Worm (Caenorhabditis elegans) whole organism, mixed stage, embryonic: Measurements from ENCODE around the gene wdfy-3.
"Not testable (repeated sequence)": the region's sequence is repeated elsewhere in the genome, so short reads cannot be mapped to it uniquely, and the experiment has no call there.

Experiments used
- M03D4.4 ChIP-seq: sonication (generic microtip); optimal IDR thresholded peaks from 2 replicates; lab custom pipeline; 2017; ENCODE audit warnings: mild to moderate bottlenecking, missing genetic modification characterization, missing compliant biosample characterization
- bed-3 ChIP-seq: fragments of 200-800 bp; sonication (Bioruptor generic); optimal IDR thresholded peaks from 3 replicates; lab custom pipeline; 2018; ENCODE audit warnings: mild to moderate bottlenecking, missing genetic modification characterization, moderate library complexity, missing compliant biosample characterization
- blmp-1 ChIP-seq: fragments of 150-350 bp; optimal IDR thresholded peaks from 2 replicates; lab custom pipeline; 2014; ENCODE audit warnings: missing biosample characterization, missing genetic modification characterization
- ceh-39 ChIP-seq: fragments of 150-350 bp; optimal IDR thresholded peaks from 2 replicates; lab custom pipeline; 2014; ENCODE audit warnings: missing biosample characterization, missing genetic modification characterization
- ceh-43 ChIP-seq: fragments of 200-800 bp; sonication (Bioruptor generic); optimal IDR thresholded peaks from 2 replicates; lab custom pipeline; 2018; ENCODE audit warnings: mild to moderate bottlenecking, missing genetic modification characterization, moderate library complexity, missing compliant biosample characterization
- ceh-83 ChIP-seq: fragments of 200-800 bp; sonication (Bioruptor generic); optimal IDR thresholded peaks from 2 replicates; lab custom pipeline; 2018; ENCODE audit warnings: mild to moderate bottlenecking, missing genetic modification characterization, missing compliant biosample characterization
- ces-1 ChIP-seq: fragments of 150-350 bp; optimal IDR thresholded peaks from 2 replicates; lab custom pipeline; 2014; ENCODE audit warnings: missing biosample characterization, missing genetic modification reagents, missing genetic modification characterization
- cnd-1 ChIP-seq: fragments of 200-800 bp; sonication (Bioruptor generic); optimal IDR thresholded peaks from 2 replicates; lab custom pipeline; 2018; ENCODE audit warnings: mild to moderate bottlenecking, missing genetic modification characterization, missing compliant biosample characterization
- drap-1 ChIP-seq: fragments of 200-800 bp; sonication (Bioruptor generic); optimal IDR thresholded peaks from 3 replicates; lab custom pipeline; 2018; ENCODE audit warnings: mild to moderate bottlenecking, missing genetic modification characterization, missing compliant biosample characterization
- elt-1 ChIP-seq: sonication (generic microtip); optimal IDR thresholded peaks from 2 replicates; lab custom pipeline; 2017; ENCODE audit warnings: missing genetic modification characterization, mild to moderate bottlenecking, missing compliant biosample characterization, antibody characterized with exemption, moderate library complexity, borderline replicate concordance; ENCODE audit not compliant: insufficient read depth
- elt-3 ChIP-seq: fragments of 150-350 bp; optimal IDR thresholded peaks from 2 replicates; lab custom pipeline; 2014; ENCODE audit warnings: missing biosample characterization, missing genetic modification characterization
- flh-1 ChIP-seq: fragments of 200-800 bp; sonication (Bioruptor generic); optimal IDR thresholded peaks from 2 replicates; lab custom pipeline; 2018; ENCODE audit warnings: mild to moderate bottlenecking, missing genetic modification characterization, moderate library complexity, missing compliant biosample characterization
- ham-2 ChIP-seq: fragments of 200-800 bp; sonication (Bioruptor generic); optimal IDR thresholded peaks from 2 replicates; lab custom pipeline; 2018; ENCODE audit warnings: mild to moderate bottlenecking, missing genetic modification characterization, missing compliant biosample characterization
- hlh-1 ChIP-seq: fragments of 150-350 bp; optimal IDR thresholded peaks from 2 replicates; lab custom pipeline; 2014; ENCODE audit warnings: missing biosample characterization, missing genetic modification reagents, missing genetic modification characterization
- lin-13 ChIP-seq: fragments of 150-350 bp; optimal IDR thresholded peaks from 2 replicates; lab custom pipeline; 2014; ENCODE audit warnings: missing biosample characterization, missing genetic modification characterization
- lin-32 ChIP-seq: fragments of 200-800 bp; sonication (Bioruptor generic); optimal IDR thresholded peaks from 2 replicates; lab custom pipeline; 2018; ENCODE audit warnings: mild to moderate bottlenecking, missing genetic modification characterization, missing compliant biosample characterization
- mab-5 ChIP-seq: fragments of 150-350 bp; optimal IDR thresholded peaks from 2 replicates; lab custom pipeline; 2014; ENCODE audit warnings: missing biosample characterization, missing genetic modification characterization
- mep-1 ChIP-seq: fragments of 150-350 bp; optimal IDR thresholded peaks from 2 replicates; lab custom pipeline; 2017; ENCODE audit warnings: missing biosample characterization, missing genetic modification reagents, missing genetic modification characterization, inconsistent platforms
- mls-2 ChIP-seq: sonication (generic microtip); optimal IDR thresholded peaks from 2 replicates; lab custom pipeline; 2016; ENCODE audit warnings: mild to moderate bottlenecking, missing genetic modification characterization, moderate library complexity, missing compliant biosample characterization
- nhr-2 ChIP-seq: fragments of 150-350 bp; optimal IDR thresholded peaks from 2 replicates; lab custom pipeline; 2014; ENCODE audit warnings: missing biosample characterization, missing genetic modification characterization
- nhr-28 ChIP-seq: fragments of 150-350 bp; optimal IDR thresholded peaks from 2 replicates; lab custom pipeline; 2014; ENCODE audit warnings: missing biosample characterization, missing genetic modification characterization
- nhr-76 ChIP-seq: sonication (generic microtip); optimal IDR thresholded peaks from 2 replicates; lab custom pipeline; 2017; ENCODE audit warnings: missing biosample characterization, missing genetic modification characterization
- pha-4 ChIP-seq: fragments of 150-350 bp; optimal IDR thresholded peaks from 2 replicates; lab custom pipeline; 2018; ENCODE audit warnings: missing biosample characterization, missing genetic modification reagents, missing genetic modification characterization
- sem-2 ChIP-seq: fragments of 200-800 bp; sonication (Bioruptor generic); optimal IDR thresholded peaks from 2 replicates; lab custom pipeline; 2018; ENCODE audit warnings: mild to moderate bottlenecking, missing genetic modification characterization, missing compliant biosample characterization
- snpc-4 ChIP-seq: fragments of 150-350 bp; optimal IDR thresholded peaks from 2 replicates; lab custom pipeline; 2014; ENCODE audit warnings: missing biosample characterization, missing genetic modification characterization
- sptf-1 ChIP-seq: sonication (generic microtip); optimal IDR thresholded peaks from 2 replicates; lab custom pipeline; 2017; ENCODE audit warnings: mild to moderate bottlenecking, missing genetic modification characterization, moderate library complexity, missing compliant biosample characterization
- tbx-8 ChIP-seq: fragments of 200-800 bp; sonication (Bioruptor generic); optimal IDR thresholded peaks from 2 replicates; lab custom pipeline; 2018; ENCODE audit warnings: mild to moderate bottlenecking, missing genetic modification characterization, moderate library complexity, missing compliant biosample characterization
- unc-120 ChIP-seq: sonication (generic microtip); optimal IDR thresholded peaks from 2 replicates; lab custom pipeline; 2017; ENCODE audit warnings: missing genetic modification characterization, missing compliant biosample characterization; ENCODE audit not compliant: poor library complexity, severe bottlenecking
- unc-39 ChIP-seq: fragments of 150-350 bp; optimal IDR thresholded peaks from 2 replicates; lab custom pipeline; 2014; ENCODE audit warnings: missing biosample characterization, missing genetic modification characterization
- unc-62 ChIP-seq: fragments of 150-350 bp; optimal IDR thresholded peaks from 2 replicates; lab custom pipeline; 2014; ENCODE audit warnings: missing biosample characterization, missing genetic modification reagents, missing genetic modification characterization
- zip-8 ChIP-seq: fragments of 150-350 bp; optimal IDR thresholded peaks from 2 replicates; lab custom pipeline; 2014; ENCODE audit warnings: missing biosample characterization, missing genetic modification characterization

The wdfy-3 gene

DNA sequence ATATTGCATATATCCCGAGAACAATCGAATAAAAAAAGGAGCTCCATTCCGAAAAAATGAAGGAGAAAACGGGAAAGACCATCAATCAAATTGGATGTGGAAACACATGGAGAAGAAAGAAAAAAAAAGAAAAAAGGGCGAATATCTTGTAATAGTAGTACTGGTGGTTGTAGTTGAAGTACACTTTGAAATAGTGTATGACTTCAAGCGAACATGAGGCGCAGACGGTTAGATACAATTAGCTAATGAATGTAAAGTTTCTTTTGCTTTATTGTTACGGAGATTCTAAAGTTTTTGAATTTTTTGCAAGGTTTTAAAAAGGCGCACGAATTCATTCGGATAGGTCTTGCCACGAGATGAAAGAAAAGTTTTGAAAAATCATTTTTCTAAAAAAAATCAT, 20.8 kb upstream of the wdfy-3 start:
- TF ChIP-seq ces-1 (GFP tag; lab: Kevin White, UChicago) (peak; percentile 64), ceh-43 (GFP tag; lab: Kevin White, UChicago) (no peak)

ce11 chrIV:12633825-12634224, 19.4 kb upstream of the wdfy-3 start:
- TF ChIP-seq nhr-76 (tag; lab: Kevin White, UChicago), result no peak
- peak; percentile 26 for TF ChIP-seq ham-2 (GFP tag; lab: Kevin White, UChicago)
- peak; percentile 19 for TF ChIP-seq unc-120 (tag; lab: Kevin White, UChicago)
- no peak for TF ChIP-seq ceh-39 (tag; lab: Kevin White, UChicago)
- peak; percentile 29 for TF ChIP-seq unc-62 (GFP tag; lab: Kevin White, UChicago)
- peak; percentile 10 for TF ChIP-seq pha-4
- no peak for TF ChIP-seq nhr-28 (tag; lab: Kevin White, UChicago)
- no peak for TF ChIP-seq lin-13
- no peak for TF ChIP-seq blmp-1 (tag; lab: Kevin White, UChicago)

- TF ChIP-seq unc-39 (tag; lab: Kevin White, UChicago), result no peak
- TF ChIP-seq zip-8 (tag; lab: Kevin White, UChicago), result no peak
- no peak for TF ChIP-seq mls-2
- TF ChIP-seq unc-120 (tag; lab: Kevin White, UChicago), result peak; percentile 86
- TF ChIP-seq elt-1, result no peak
- no peak for TF ChIP-seq lin-32
- peak; percentile 99 for TF ChIP-seq hlh-1 (tag; lab: Kevin White, UChicago)
- TF ChIP-seq ham-2 (GFP tag; lab: Kevin White, UChicago), result no peak
- no peak for TF ChIP-seq blmp-1 (tag; lab: Kevin White, UChicago)
- TF ChIP-seq drap-1 (GFP tag; lab: Kevin White, UChicago), result no peak
- TF ChIP-seq bed-3, result no peak
- TF ChIP-seq tbx-8 (GFP tag; lab: Kevin White, UChicago), result no peak
- TF ChIP-seq ceh-83 (GFP tag; lab: Kevin White, UChicago), result no peak
- TF ChIP-seq nhr-28 (tag; lab: Kevin White, UChicago), result no peak
- peak; percentile 98 for TF ChIP-seq unc-62 (GFP tag; lab: Kevin White, UChicago)
- no peak for TF ChIP-seq snpc-4 (tag; lab: Kevin White, UChicago)
- TF ChIP-seq nhr-2 (tag; lab: Kevin White, UChicago), result no peak
- no peak for TF ChIP-seq ceh-43 (GFP tag; lab: Kevin White, UChicago)
- no peak for TF ChIP-seq pha-4
- TF ChIP-seq sem-2 (GFP tag; lab: Kevin White, UChicago), result no peak
- peak; percentile 27 for TF ChIP-seq mep-1
- no peak for TF ChIP-seq ces-1 (GFP tag; lab: Kevin White, UChicago)
- no peak for TF ChIP-seq elt-3 (tag; lab: Kevin White, UChicago)
- no peak for TF ChIP-seq nhr-76 (tag; lab: Kevin White, UChicago)
- no peak for TF ChIP-seq flh-1
- TF ChIP-seq mab-5 (tag; lab: Kevin White, UChicago), result peak; percentile 72
- no peak for TF ChIP-seq lin-13
- TF ChIP-seq sptf-1 (tag; lab: Kevin White, UChicago), result no peak
These were observed 15.9 kb upstream of the wdfy-3 start for ce11 chrIV:12637340-12637739.

DNA sequence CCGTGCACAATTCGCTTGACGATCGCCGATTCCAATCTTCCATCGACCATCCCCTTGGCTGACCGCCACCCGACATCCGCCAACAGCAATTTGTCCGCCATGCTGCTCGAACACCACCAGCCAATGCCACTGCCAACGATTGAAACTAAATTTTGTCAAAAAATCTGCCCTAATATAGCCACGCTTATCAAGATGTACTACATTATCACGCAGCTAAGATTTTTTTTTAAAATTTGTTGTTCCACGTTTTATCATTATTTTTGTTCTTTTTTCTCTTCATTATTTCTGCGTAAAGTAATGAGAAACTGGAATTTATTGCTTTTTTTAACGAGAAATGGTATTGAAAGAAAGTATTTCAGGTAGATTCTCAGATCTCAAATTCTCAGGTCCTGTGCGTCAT, 13.9 kb upstream of the wdfy-3 start, which contains the start of gene C26H9A.3:
Gene C26H9A.3 (minus strand): TSS at position 101 of the 400 bp plus-strand sequence.
- TF ChIP-seq sem-2 (GFP tag; lab: Kevin White, UChicago); cnd-1 (tag; lab: Kevin White, UChicago); M03D4.4 (tag; lab: Kevin White, UChicago): not testable (repeated sequence)

DNA sequence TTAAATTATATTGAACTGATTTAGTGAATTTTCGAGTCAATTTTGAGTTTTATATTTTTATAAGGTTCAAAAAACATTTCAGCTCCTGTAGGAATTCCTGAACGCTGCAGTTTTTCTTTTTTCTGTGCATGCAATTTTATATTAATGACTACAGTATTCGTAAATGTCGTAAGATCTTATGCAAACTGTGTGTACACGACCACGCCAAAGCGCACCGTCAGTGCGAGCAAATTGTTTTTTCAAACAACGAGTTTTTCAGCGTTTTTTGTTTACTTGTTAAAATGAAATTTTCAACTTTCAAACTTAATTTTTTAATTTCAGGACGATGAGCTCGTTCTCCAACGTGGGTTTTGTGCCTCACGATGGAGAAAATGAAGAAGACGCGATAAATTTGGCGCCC, 13.1 kb upstream of the wdfy-3 start, which contains the start of gene vha-7:
Gene vha-7 (plus strand): TSS at position 326 of the 400 bp plus-strand sequence.
- no peak for TF ChIP-seq nhr-2 (tag; lab: Kevin White, UChicago)
- no peak for TF ChIP-seq blmp-1 (tag; lab: Kevin White, UChicago)
- no peak for TF ChIP-seq sptf-1 (tag; lab: Kevin White, UChicago)
- no peak for TF ChIP-seq nhr-76 (tag; lab: Kevin White, UChicago)
- no peak for TF ChIP-seq M03D4.4 (tag; lab: Kevin White, UChicago)
- TF ChIP-seq mls-2, result no peak
- TF ChIP-seq ham-2 (GFP tag; lab: Kevin White, UChicago), result no peak
- TF ChIP-seq ceh-39 (tag; lab: Kevin White, UChicago), result no peak
- no peak for TF ChIP-seq ceh-83 (GFP tag; lab: Kevin White, UChicago)
